Fruit fly (Drosophila melanogaster) Kc167 (cell line): ENCODE measurements around the gene CG13314.

Experiments used
- Myc ChIP-seq: fragments of >200 bp; optimal IDR thresholded peaks from 2 replicates; lab custom pipeline; 2017; ENCODE audit warnings: missing external identifiers
- Sin3A ChIP-seq: fragments of >200 bp; optimal IDR thresholded peaks from 2 replicates; lab custom pipeline; 2018; ENCODE audit warnings: missing external identifiers
- h ChIP-seq: fragments of >200 bp; optimal IDR thresholded peaks from 3 replicates; lab custom pipeline; 2018; ENCODE audit warnings: missing external identifiers
- insv ChIP-seq: fragments of >200 bp; optimal IDR thresholded peaks from 3 replicates; lab custom pipeline; 2018; ENCODE audit warnings: missing external identifiers
- psq ChIP-seq: fragments of >200 bp; optimal IDR thresholded peaks from 2 replicates; lab custom pipeline; 2017; ENCODE audit warnings: missing external identifiers
- ttk ChIP-seq: sonication (Bioruptor generic); optimal IDR thresholded peaks from 2 replicates; lab custom pipeline; 2017; ENCODE audit warnings: missing external identifiers

The CG13314 gene

DNA sequence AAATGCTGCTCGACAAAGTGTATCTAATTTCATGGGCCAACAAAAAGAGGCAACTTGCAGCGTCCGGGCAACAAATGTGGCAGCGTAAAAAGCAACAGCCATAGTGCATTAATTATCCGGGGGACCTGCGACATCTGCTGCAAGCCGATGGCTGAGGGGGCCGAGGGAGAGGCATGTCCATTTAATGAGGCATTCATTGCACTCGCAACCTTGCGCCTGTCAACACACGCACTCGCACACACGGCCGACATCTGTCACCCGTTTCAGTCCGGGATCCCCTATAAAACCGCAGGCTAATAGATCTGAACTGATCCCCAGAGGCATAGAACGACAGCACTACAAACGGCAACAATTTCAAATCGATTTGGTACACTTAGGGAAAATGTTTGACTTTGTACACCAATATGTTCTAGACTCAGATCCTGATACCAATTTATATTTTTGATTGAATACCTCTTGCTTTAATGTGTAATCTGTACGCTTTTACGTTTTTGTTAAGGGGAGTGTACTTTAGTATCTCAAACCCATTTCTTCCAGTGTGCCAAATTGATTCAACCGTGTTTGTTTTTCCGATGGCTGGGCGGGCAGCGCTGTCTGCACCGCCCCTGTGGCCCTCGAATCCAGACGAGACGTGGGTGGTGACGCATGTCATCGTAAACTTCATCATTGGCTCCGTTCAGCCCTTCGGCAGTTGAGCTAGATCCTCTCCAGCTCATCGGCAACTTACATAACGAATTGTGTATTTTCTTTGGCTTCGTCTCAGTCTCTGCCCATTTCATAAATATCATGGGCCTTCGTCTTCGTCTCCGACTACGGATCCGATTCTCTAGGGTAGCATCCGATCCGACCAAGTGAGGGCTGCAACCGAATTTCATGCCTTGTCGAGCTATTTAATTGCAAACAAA is 30.1 kb downstream of the CG13314 start:
- no peak for TF ChIP-seq Sin3A (lab: Kevin White, UChicago)
- no peak for TF ChIP-seq ttk
- no peak for TF ChIP-seq h
- TF ChIP-seq psq = no peak
- TF ChIP-seq Myc (lab: Kevin White, UChicago) = no peak

DNA sequence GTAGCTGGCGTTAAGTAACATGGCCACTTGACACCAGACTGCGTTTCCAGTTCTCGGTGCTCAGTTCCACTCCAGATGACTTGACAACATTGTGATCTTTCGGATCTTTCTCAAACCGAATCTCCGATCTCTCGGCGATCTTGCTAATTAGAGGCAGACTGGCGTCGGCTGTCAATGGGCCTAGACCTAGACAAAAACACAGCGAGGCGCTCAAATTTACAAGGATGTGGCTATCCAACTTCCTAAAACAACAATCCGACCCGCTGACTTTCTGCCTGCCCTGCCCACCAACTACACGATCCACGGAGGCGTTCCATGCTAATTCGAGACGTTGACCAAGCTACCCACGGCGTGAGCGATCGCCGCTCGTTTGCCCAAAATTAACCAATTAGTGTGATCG is 32.1 kb downstream of the CG13314 start:
- no peak for TF ChIP-seq psq
- no peak for TF ChIP-seq Sin3A (lab: Kevin White, UChicago)
- no peak for TF ChIP-seq ttk
- no peak for TF ChIP-seq insv (lab: Kevin White, UChicago)
- TF ChIP-seq Myc (lab: Kevin White, UChicago) = no peak
- no peak for TF ChIP-seq h

DNA sequence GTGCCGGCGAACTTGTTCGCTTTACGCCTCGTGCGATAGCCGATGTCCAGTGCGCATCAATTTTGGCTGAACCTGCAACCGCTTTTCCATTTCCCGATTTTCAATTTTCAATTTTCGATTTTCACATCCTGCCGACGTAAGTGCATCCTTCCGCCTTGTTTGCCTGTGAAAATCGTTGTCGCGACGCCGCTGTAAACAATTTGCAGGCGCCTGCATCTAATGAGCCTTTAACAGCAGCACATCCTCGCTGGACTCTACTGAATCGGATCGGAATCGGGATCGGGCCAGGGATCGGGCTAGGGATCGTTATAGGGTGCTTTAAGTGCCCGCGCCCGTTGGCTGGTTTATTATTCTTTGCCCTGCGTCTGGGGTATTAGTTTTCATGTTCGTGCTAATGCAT is 35.8 kb downstream of the CG13314 start:
- TF ChIP-seq Myc (lab: Kevin White, UChicago) = no peak
- TF ChIP-seq Sin3A (lab: Kevin White, UChicago) = no peak
- no peak for TF ChIP-seq psq
- no peak for TF ChIP-seq insv (lab: Kevin White, UChicago)
- TF ChIP-seq h = no peak
- TF ChIP-seq ttk = no peak

DNA sequence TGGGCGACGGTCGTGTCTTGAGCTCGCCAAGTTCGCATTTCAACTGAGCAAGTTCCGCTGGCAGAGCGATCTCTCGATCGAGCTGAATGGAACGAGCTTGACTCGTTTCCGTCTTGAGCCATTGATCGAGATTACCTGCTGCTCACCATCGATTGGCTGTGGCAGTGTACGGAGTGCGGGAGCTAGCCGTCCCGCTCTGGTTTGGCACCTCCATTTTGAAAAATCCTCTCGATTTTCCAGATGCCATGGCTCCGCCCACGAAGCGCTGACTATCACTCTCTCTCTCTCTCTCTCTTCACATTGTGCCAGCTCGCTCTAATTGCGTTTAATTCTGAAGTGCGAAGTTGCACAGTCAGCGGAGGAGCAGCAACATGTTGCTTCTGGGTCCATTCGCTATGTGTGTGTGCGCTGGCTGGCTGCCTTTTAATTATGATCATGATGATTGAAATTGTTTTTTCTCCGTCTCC is 37.6 kb downstream of the CG13314 start, which contains the start of gene Doc2:
Gene Doc2, minus strand, starts transcription at position 51 of the 467 bp plus-strand sequence.
- TF ChIP-seq ttk (no peak), Sin3A (lab: Kevin White, UChicago) (no peak), Myc (lab: Kevin White, UChicago) (no peak), h (no peak), insv (lab: Kevin White, UChicago) (no peak), psq (no peak)

DNA sequence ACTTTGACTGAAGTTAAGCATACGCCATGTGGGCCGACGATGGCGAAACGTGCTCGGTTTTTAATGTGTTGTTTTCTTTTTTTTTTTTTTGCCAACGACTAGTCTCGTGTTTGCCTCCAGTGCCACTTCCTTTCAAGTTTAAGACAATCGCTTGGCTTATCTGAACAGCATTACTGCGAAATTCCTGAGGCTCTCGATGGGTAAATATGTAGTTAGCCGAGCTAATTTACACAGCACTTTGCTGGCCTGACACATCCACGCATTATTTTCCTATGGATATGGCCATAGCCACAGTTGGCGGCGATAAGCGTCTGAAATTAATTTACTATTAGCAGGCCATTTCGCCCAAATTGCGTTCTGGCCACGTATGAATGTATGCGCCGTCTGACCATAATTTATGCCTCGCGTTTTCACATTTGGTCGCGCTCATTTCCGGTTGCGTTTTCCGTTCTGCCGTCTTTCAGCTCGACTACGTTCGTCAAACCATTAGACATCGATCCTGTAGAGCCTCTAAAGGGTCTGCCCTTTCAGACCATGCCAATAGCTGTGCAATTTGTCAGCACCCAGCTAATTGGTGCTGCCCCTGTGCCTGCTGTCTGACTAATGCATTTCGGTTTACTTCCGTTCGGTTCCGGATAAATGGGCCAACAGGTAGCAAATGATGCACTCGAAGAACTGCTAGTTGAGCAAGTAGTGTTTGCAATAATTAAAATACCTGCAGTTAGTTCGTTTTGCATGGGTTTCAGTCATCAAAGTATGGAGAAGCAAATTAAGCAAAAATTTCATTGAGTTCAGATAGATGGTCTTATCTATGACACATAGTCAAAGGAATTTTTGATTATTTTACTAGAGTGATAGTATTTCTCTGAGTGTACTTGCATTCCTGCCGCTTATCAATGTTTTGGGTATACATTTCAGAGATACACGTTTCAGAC is 39.1 kb downstream of the CG13314 start:
- no peak for TF ChIP-seq insv (lab: Kevin White, UChicago)
- TF ChIP-seq h = no peak
- TF ChIP-seq Sin3A (lab: Kevin White, UChicago) = no peak
- TF ChIP-seq Myc (lab: Kevin White, UChicago) = no peak
- no peak for TF ChIP-seq ttk

DNA sequence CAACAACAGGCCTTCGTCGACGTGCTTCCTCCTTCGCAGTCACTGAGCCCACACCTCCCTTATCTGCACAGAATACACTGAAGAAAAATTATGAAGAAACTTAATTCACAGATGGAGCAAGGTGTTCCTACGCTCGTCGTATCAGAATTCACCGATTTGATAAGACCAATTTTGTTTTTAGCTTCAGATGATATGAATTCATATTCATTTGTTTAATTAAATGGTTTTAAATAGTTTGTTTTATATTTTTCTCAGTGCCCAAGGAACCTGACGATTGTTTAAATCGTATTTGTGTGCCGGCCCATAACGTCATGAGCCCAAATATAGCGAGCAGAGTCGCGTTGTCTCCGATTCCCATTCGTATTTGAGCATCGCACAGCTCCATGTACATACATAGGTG is 42.0 kb downstream of the CG13314 start:
- no peak for TF ChIP-seq insv (lab: Kevin White, UChicago)
- no peak for TF ChIP-seq Myc (lab: Kevin White, UChicago)
- no peak for TF ChIP-seq h
- no peak for TF ChIP-seq psq
- no peak for TF ChIP-seq Sin3A (lab: Kevin White, UChicago)

DNA sequence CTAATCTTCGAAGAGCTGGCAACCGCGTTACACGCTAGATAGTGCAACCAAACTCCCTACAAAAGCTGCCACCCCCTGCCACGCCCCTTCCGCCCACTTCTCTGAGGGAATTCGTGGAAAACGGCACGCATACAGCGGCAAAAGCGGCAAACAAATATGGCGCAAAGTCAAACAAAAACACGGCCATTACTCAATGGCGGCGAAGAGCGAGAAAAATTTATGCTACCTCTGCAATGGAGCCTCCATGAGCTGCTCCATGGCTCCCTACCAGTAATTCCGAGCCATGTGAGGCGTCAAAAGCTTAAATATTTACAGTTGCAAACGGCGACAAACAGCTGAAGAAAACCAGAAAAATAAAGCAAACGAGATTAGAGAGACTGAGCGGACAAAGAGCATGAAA is 43.1 kb downstream of the CG13314 start:
- TF ChIP-seq Sin3A (lab: Kevin White, UChicago) (no peak), psq (no peak), Myc (lab: Kevin White, UChicago) (no peak), h (no peak), ttk (no peak), insv (lab: Kevin White, UChicago) (no peak)

DNA sequence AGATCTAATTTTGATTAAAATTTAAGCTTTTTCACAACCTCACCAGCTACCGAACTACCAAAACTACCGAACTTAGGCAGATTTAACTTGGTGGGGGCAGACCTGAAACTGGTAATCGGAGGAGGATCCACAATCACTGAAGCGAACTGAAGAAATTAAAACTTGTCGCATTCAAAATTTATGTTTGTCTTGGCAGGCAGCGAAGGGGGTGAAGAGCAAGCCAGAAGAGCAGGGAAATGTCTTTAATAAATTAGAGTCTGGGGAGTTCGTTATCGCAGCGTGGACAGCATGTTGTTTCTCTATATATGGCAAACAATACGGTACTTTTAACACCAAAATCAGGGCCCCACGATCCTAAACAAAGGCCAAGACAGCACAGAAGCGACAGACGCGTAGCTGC is 43.6 kb downstream of the CG13314 start:
- no peak for TF ChIP-seq Myc (lab: Kevin White, UChicago)
- TF ChIP-seq psq = no peak
- no peak for TF ChIP-seq insv (lab: Kevin White, UChicago)
- no peak for TF ChIP-seq h

DNA sequence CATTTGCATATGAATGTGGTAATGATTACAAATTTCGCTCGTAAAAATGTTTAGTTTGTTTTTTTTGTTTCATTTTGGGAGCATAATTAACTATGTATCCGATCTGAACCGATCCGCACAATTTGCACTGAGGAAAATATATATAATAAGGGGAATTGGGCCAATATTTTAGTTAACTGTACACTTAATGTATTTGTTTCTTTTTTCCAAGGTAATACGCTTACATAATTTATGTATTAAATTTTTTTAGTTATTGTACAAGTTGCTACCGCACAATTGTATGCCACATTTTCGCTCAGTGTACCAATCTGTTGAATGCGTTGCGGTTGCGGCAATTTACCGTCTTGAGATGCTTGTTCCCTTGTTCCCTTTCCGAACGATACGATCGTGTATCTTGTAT is 44.1 kb downstream of the CG13314 start:
- no peak for TF ChIP-seq insv (lab: Kevin White, UChicago)
- TF ChIP-seq ttk = no peak
- no peak for TF ChIP-seq Sin3A (lab: Kevin White, UChicago)
- TF ChIP-seq psq = no peak
- no peak for TF ChIP-seq Myc (lab: Kevin White, UChicago)

DNA sequence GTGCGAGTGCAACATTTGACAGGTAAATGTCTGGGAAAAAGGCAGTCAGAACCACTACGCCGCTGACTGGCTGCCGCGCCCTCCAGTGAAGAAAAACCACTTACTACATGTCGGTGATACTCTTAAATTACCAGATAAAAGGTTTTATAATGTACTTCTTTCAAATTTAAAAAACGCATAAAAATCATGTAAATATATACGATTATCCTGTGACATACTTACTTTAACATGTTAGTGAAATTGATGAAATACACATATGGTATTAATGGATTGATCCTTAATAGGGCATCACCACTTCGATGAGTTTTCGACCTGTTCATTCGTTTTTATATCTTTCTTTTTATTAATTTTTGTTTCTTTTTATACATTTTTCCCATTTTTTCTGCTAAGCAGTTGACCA is 45.0 kb downstream of the CG13314 start:
- TF ChIP-seq insv (lab: Kevin White, UChicago) (no peak), h (no peak), psq (no peak), ttk (no peak), Myc (lab: Kevin White, UChicago) (no peak), Sin3A (lab: Kevin White, UChicago) (no peak)

DNA sequence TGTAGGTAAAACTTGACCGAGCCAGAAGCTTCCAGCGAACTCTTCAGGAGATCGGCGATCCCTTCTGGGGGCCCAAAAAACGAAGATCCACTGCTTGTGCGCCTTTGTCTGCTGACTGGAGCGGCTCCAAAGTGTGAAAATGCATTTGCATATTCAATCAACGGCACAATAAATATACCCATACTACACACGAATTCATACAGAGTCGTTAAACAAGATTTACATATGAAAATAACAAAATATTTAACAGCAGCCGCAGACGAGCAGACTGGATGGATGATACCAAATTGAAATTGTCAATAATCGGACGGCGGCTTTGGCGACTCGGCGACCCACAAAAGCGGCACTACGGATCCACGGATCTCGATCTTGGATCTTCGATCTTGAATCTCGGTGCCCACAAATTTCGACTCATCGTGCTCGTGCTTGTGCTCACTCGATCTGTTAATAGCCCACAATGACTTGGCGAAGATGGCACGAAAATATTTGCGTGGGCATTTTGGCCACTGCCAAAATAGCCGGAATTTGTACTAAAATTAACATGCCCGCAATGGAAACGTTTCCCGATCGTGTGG is 45.6 kb downstream of the CG13314 start:
- TF ChIP-seq ttk = no peak
- no peak for TF ChIP-seq h
- TF ChIP-seq Sin3A (lab: Kevin White, UChicago) = no peak
- TF ChIP-seq insv (lab: Kevin White, UChicago) = no peak
- TF ChIP-seq psq = no peak
- TF ChIP-seq Myc (lab: Kevin White, UChicago) = no peak

DNA sequence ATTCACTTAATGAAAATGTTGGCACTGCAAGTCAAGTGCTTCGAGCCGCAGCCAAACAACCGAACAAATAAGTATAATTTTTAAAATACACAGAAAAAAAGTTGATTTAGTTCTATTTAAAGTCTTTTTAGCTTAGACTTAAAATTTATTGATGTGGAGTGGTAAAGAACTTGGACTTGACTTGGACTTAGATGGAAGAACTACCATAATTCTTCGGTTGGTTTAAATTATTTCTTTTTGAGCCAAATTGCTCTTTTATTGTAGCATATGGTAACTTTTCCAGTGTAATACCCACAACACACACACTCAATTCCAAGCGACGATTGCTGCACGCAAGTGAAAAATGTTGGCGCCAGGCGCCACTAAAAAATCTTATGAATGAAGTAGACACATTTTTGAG is 46.5 kb downstream of the CG13314 start:
- TF ChIP-seq insv (lab: Kevin White, UChicago) (no peak), h (no peak), psq (no peak), Sin3A (lab: Kevin White, UChicago) (no peak), ttk (no peak), Myc (lab: Kevin White, UChicago) (no peak)
